Fruit fly (Drosophila melanogaster) whole organism, embryonic: ENCODE results near the gene Catsup.

Source experiments
- Adf1 ChIP-seq: fragments of 200-800 bp; sonication (Bioruptor generic); IDR thresholded peaks from 2 replicates; pipeline ENCODE4 v1.3.6; 2022; ENCODE audit warnings: missing biosample characterization, missing genetic modification characterization
- CG10274 ChIP-seq: fragments of 200-800 bp; sonication (Bioruptor generic); optimal IDR thresholded peaks from 3 replicates; lab custom pipeline; 2017; ENCODE audit warnings: missing biosample characterization, mild to moderate bottlenecking, missing genetic modification characterization
- CG10462 ChIP-seq: fragments of 200-800 bp; sonication (Bioruptor generic); optimal IDR thresholded peaks from 2 replicates; lab custom pipeline; 2016; ENCODE audit warnings: missing biosample characterization, missing genetic modification characterization
- CG13296 ChIP-seq: fragments of 200-800 bp; sonication (Bioruptor generic); optimal IDR thresholded peaks from 3 replicates; lab custom pipeline; 2018; ENCODE audit warnings: missing biosample characterization, mild to moderate bottlenecking, missing genetic modification characterization
- CG15073 ChIP-seq: fragments of 200-800 bp; sonication (Bioruptor generic); optimal IDR thresholded peaks from 2 replicates; lab custom pipeline; 2016; ENCODE audit warnings: missing biosample characterization, missing genetic modification characterization
- CG16863 ChIP-seq: fragments of 200-800 bp; sonication (Bioruptor generic); optimal IDR thresholded peaks from 3 replicates; lab custom pipeline; 2016; ENCODE audit warnings: missing biosample characterization, missing genetic modification characterization
- CG2120 ChIP-seq: fragments of 200-800 bp; sonication (Bioruptor generic); optimal IDR thresholded peaks from 3 replicates; lab custom pipeline; 2016; ENCODE audit warnings: missing biosample characterization, missing genetic modification characterization
- CG32767 ChIP-seq: fragments of 200-800 bp; sonication (Bioruptor generic); IDR thresholded peaks from 2 replicates; pipeline ENCODE4 v1.3.6; 2022; ENCODE audit warnings: missing biosample characterization, missing genetic modification characterization
- CG34422 ChIP-seq: fragments of 200-800 bp; sonication (Bioruptor generic); IDR thresholded peaks from 3 replicates; pipeline ENCODE4 v1.3.6; 2022; ENCODE audit warnings: missing biosample characterization, missing genetic modification characterization
- CG43689 ChIP-seq: fragments of 200-800 bp; sonication (Bioruptor generic); IDR thresholded peaks from 2 replicates; pipeline ENCODE4 v1.3.6; 2022; ENCODE audit warnings: missing biosample characterization, missing genetic modification characterization
- CG6272 ChIP-seq: fragments of 200-800 bp; sonication (Bioruptor generic); IDR thresholded peaks from 2 replicates; pipeline ENCODE4 v1.3.6; 2022; ENCODE audit warnings: missing biosample characterization, missing genetic modification characterization
- CG6689 ChIP-seq: fragments of 200-800 bp; sonication (Bioruptor generic); IDR thresholded peaks from 2 replicates; pipeline ENCODE4 v1.3.6; 2022; ENCODE audit warnings: missing biosample characterization, missing genetic modification characterization
- CG8359 ChIP-seq: fragments of 200-800 bp; sonication (Bioruptor generic); optimal IDR thresholded peaks from 2 replicates; lab custom pipeline; 2017; ENCODE audit warnings: missing biosample characterization, mild to moderate bottlenecking, missing genetic modification characterization, borderline replicate concordance
- CG9876 ChIP-seq: fragments of 200-800 bp; sonication (Bioruptor generic); optimal IDR thresholded peaks from 2 replicates; lab custom pipeline; 2016; ENCODE audit warnings: missing biosample characterization, missing genetic modification characterization
- CG9932 ChIP-seq: fragments of 200-800 bp; sonication (Bioruptor generic); IDR thresholded peaks from 2 replicates; pipeline ENCODE4 v1.3.6; 2022; ENCODE audit warnings: missing biosample characterization, missing genetic modification characterization
- D19A ChIP-seq: fragments of 200-800 bp; optimal IDR thresholded peaks from 3 replicates; lab custom pipeline; 2019; ENCODE audit warnings: missing biosample characterization, mild to moderate bottlenecking, missing genetic modification characterization, moderate library complexity
- Dad ChIP-seq: fragments of 200-800 bp; sonication (Bioruptor generic); optimal IDR thresholded peaks from 3 replicates; lab custom pipeline; 2016; ENCODE audit warnings: missing biosample characterization, missing genetic modification characterization
- Doc2 ChIP-seq: fragments of 200-800 bp; sonication (Bioruptor generic); IDR thresholded peaks from 2 replicates; pipeline ENCODE4 v1.3.6; 2022; ENCODE audit warnings: missing biosample characterization, missing genetic modification characterization
- Doc3 ChIP-seq: fragments of 200-800 bp; sonication (Bioruptor generic); IDR thresholded peaks from 3 replicates; pipeline ENCODE4 v1.3.6; 2022; ENCODE audit warnings: missing biosample characterization, missing genetic modification characterization; ENCODE audit not compliant: partially characterized antibody
- ERR ChIP-seq: fragments of 200-800 bp; sonication (Bioruptor generic); optimal IDR thresholded peaks from 2 replicates; lab custom pipeline; 2016; ENCODE audit warnings: missing biosample characterization, missing genetic modification characterization
- Eip74EF ChIP-seq, 2 experiments: fragments of 200-800 bp in 1 of 2; fragments of >200 bp in 1 of 2; sonication (Bioruptor generic) in 1 of 2; optimal IDR thresholded peaks; 2 replicates each; lab custom pipeline; 2017 to 2019; ENCODE audit warnings: missing biosample characterization in 2 of 2, missing genetic modification characterization in 2 of 2, mild to moderate bottlenecking in 1 of 2, moderate library complexity in 1 of 2
- Ets97D ChIP-seq: fragments of 200-800 bp; sonication (Bioruptor generic); optimal IDR thresholded peaks from 3 replicates; lab custom pipeline; 2016; ENCODE audit warnings: missing biosample characterization, missing genetic modification characterization
- Fer3 ChIP-seq: fragments of 200-800 bp; sonication (Bioruptor generic); optimal IDR thresholded peaks from 2 replicates; lab custom pipeline; 2018; ENCODE audit warnings: missing biosample characterization, mild to moderate bottlenecking, missing genetic modification characterization, moderate library complexity
- H15 ChIP-seq: fragments of 200-800 bp; sonication (Bioruptor generic); IDR thresholded peaks from 3 replicates; pipeline ENCODE4 v1.3.6; 2022; ENCODE audit warnings: missing biosample characterization, missing genetic modification characterization
- HLH4C ChIP-seq: fragments of 200-800 bp; sonication (Bioruptor generic); IDR thresholded peaks from 3 replicates; pipeline ENCODE4 v1.3.6; 2022; ENCODE audit warnings: missing biosample characterization, missing genetic modification characterization; ENCODE audit not compliant: partially characterized antibody
- HLHmδ ChIP-seq: fragments of 200-800 bp; sonication (Bioruptor generic); optimal IDR thresholded peaks from 2 replicates; lab custom pipeline; 2018; ENCODE audit warnings: missing biosample characterization, mild to moderate bottlenecking, missing genetic modification characterization, moderate library complexity
- Hey ChIP-seq: fragments of 200-800 bp; sonication (Bioruptor generic); optimal IDR thresholded peaks from 3 replicates; lab custom pipeline; 2018; ENCODE audit warnings: missing biosample characterization, mild to moderate bottlenecking, missing genetic modification characterization
- Med ChIP-seq: fragments of 200-800 bp; sonication (Bioruptor generic); peaks from one replicate; lab custom pipeline; 2016; ENCODE audit warnings: missing biosample characterization, missing genetic modification characterization, mild to moderate bottlenecking, inconsistent platforms, moderate library complexity
- Mes4 ChIP-seq: fragments of 200-800 bp; sonication (Bioruptor generic); optimal IDR thresholded peaks from 2 replicates; lab custom pipeline; 2016; ENCODE audit warnings: missing biosample characterization, missing genetic modification characterization
- Myb ChIP-seq: fragments of 200-800 bp; sonication (Bioruptor generic); optimal IDR thresholded peaks from 2 replicates; lab custom pipeline; 2016; ENCODE audit warnings: missing biosample characterization, missing genetic modification characterization
- Ravus ChIP-seq: fragments of 200-800 bp; sonication (Bioruptor generic); IDR thresholded peaks from 2 replicates; pipeline ENCODE4 v1.3.6; 2022; ENCODE audit warnings: missing biosample characterization, missing genetic modification characterization
- Rfx ChIP-seq: fragments of 200-800 bp; sonication (Bioruptor generic); IDR thresholded peaks from 2 replicates; pipeline ENCODE4 v1.3.6; 2022; ENCODE audit warnings: missing biosample characterization, missing genetic modification characterization
- abd-A ChIP-seq: fragments of 200-800 bp; sonication (Bioruptor generic); optimal IDR thresholded peaks from 3 replicates; lab custom pipeline; 2019; ENCODE audit warnings: missing biosample characterization, mild to moderate bottlenecking, missing genetic modification characterization, moderate library complexity
- ap ChIP-seq: fragments of 200-800 bp; sonication (Bioruptor generic); IDR thresholded peaks from 2 replicates; pipeline ENCODE4 v1.3.6; 2022; ENCODE audit warnings: missing biosample characterization, missing genetic modification characterization
- ara ChIP-seq: fragments of 200-800 bp; sonication (Bioruptor generic); IDR thresholded peaks from 2 replicates; pipeline ENCODE4 v1.3.6; 2022; ENCODE audit warnings: missing biosample characterization, missing genetic modification characterization
- bbx ChIP-seq: fragments of 200-800 bp; sonication (Bioruptor generic); IDR thresholded peaks from 2 replicates; pipeline ENCODE4 v1.3.6; 2022; ENCODE audit warnings: missing biosample characterization, missing genetic modification characterization; ENCODE audit not compliant: partially characterized antibody
- chinmo ChIP-seq: fragments of 200-800 bp; sonication (Bioruptor generic); IDR thresholded peaks from 4 replicates; pipeline ENCODE4 v1.3.6; 2022; ENCODE audit warnings: missing biosample characterization, missing genetic modification characterization; ENCODE audit not compliant: partially characterized antibody
- hth ChIP-seq: fragments of >200 bp; optimal IDR thresholded peaks from 2 replicates; lab custom pipeline; 2017; ENCODE audit warnings: inconsistent platforms
- lab ChIP-seq: fragments of 200-800 bp; sonication (Bioruptor generic); optimal IDR thresholded peaks from 3 replicates; lab custom pipeline; 2017; ENCODE audit warnings: missing biosample characterization, missing genetic modification characterization, mild to moderate bottlenecking, moderate library complexity, missing genetic modification reagents
- lbe ChIP-seq: fragments of 200-800 bp; sonication (Bioruptor generic); optimal IDR thresholded peaks from 2 replicates; lab custom pipeline; 2016; ENCODE audit warnings: missing biosample characterization, mild to moderate bottlenecking, missing genetic modification characterization
- lmd ChIP-seq: fragments of 200-800 bp; sonication (Bioruptor generic); IDR thresholded peaks from 2 replicates; pipeline ENCODE4 v1.3.6; 2022; ENCODE audit warnings: missing biosample characterization, missing genetic modification characterization
- nau ChIP-seq: fragments of 200-800 bp; sonication (Bioruptor generic); optimal IDR thresholded peaks from 3 replicates; lab custom pipeline; 2017; ENCODE audit warnings: missing biosample characterization, mild to moderate bottlenecking, missing genetic modification characterization, missing genetic modification reagents
- odd ChIP-seq: fragments of 200-800 bp; sonication (Bioruptor generic); optimal IDR thresholded peaks from 2 replicates; lab custom pipeline; 2017; ENCODE audit warnings: missing biosample characterization, mild to moderate bottlenecking, missing genetic modification characterization
- sens ChIP-seq: fragments of 200-800 bp; sonication (Bioruptor generic); peaks from one replicate; lab custom pipeline; 2016; ENCODE audit warnings: missing biosample characterization, missing genetic modification characterization
- tin ChIP-seq: fragments of 200-800 bp; sonication (Bioruptor generic); optimal IDR thresholded peaks from 3 replicates; lab custom pipeline; 2016; ENCODE audit warnings: missing biosample characterization, missing genetic modification characterization
- wor ChIP-seq: fragments of 200-800 bp; sonication (Bioruptor generic); IDR thresholded peaks from 2 replicates; pipeline ENCODE4 v1.3.6; 2022; ENCODE audit warnings: missing biosample characterization, missing genetic modification characterization
- zen2 ChIP-seq: fragments of 200-800 bp; sonication (Bioruptor generic); IDR thresholded peaks from 3 replicates; pipeline ENCODE4 v1.3.6; 2022; ENCODE audit warnings: missing biosample characterization, missing genetic modification characterization; ENCODE audit not compliant: partially characterized antibody

Catsup gene

dm6 chr2L:19009130-19009529, 32.5 kb upstream of the Catsup start, which contains the start of gene RpL30 (continued):
- TF ChIP-seq Myb (GFP tag; lab: Kevin White, UChicago) (peak; percentile 89), CG10274 (GFP tag; lab: Kevin White, UChicago) (peak; percentile 79), CG15073 (GFP tag; lab: Kevin White, UChicago) (no peak), CG32767 (GFP tag; lab: Robert Waterston, UW) (peak; percentile 56), lab (peak; percentile 98), CG8359 (GFP tag; lab: Kevin White, UChicago) (peak; percentile 74), CG34422 (peak; percentile 90), Ravus (GFP tag; lab: Robert Waterston, UW) (no peak), hth (lab: Kevin White, UChicago) (no peak), Doc2 (GFP tag; lab: Robert Waterston, UW) (0 out of 2 replicates have a peak, but pooled peaks have one; percentile 33), Eip74EF (GFP tag; optimal IDR thresholded peaks at IDR 0.05; lab: Kevin White, UChicago) (peak in 1 of 2 experiments; percentile 88), CG13296 (GFP tag; lab: Kevin White, UChicago) (peak; percentile 94), CG9932 (GFP tag; lab: Robert Waterston, UW) (peak; percentile 86), HLH4C (GFP tag; lab: Robert Waterston, UW) (peak; percentile 20; the same call in 1 of the 3 replicates), Ets97D (GFP tag; lab: Kevin White, UChicago) (peak; percentile 100), Mes4 (GFP tag; lab: Kevin White, UChicago) (peak; percentile 98), HLHmδ (GFP tag; lab: Kevin White, UChicago) (peak; percentile 99), CG6689 (peak; percentile 71), Dad (GFP tag; lab: Kevin White, UChicago) (peak; percentile 93), CG10462 (GFP tag; lab: Kevin White, UChicago) (peak; percentile 77), H15 (peak; percentile 87), CG2120 (GFP tag; lab: Kevin White, UChicago) (peak; percentile 81), nau (GFP tag; lab: Kevin White, UChicago) (peak; percentile 91), Adf1 (GFP tag; lab: Robert Waterston, UW) (peak; percentile 72), Rfx (peak; percentile 93), ap (GFP tag; lab: Robert Waterston, UW) (peak; percentile 61; the same call in 1 of the 2 replicates), odd (peak; percentile 96), CG9876 (GFP tag; lab: Kevin White, UChicago) (peak; percentile 94), CG6272 (GFP tag; lab: Robert Waterston, UW) (peak; percentile 72), CG43689 (GFP tag; lab: Robert Waterston, UW) (peak; percentile 55; the same call in 1 of the 2 replicates), lbe (GFP tag; lab: Kevin White, UChicago) (peak; percentile 87), wor (GFP tag; lab: Robert Waterston, UW) (peak; percentile 43), CG16863 (GFP tag; lab: Kevin White, UChicago) (peak; percentile 86), Doc3 (GFP tag; lab: Robert Waterston, UW) (peak; percentile 26; the same call in 1 of the 3 replicates), ara (peak; percentile 86), ERR (GFP tag; lab: Kevin White, UChicago) (peak; percentile 80), D19A (tag; lab: Kevin White, UChicago) (peak; percentile 45)

dm6 chr2L:19010037-19010436, 31.6 kb upstream of the Catsup start:
- TF ChIP-seq Fer3 (no peak), lmd (GFP tag; lab: Robert Waterston, UW) (0 out of 2 replicates have a peak, but pooled peaks have one; percentile 11), Med (GFP tag; lab: Kevin White, UChicago) (peak; percentile 29), sens (GFP tag; lab: Kevin White, UChicago) (peak; percentile 26), zen2 (0 out of 3 replicates have a peak, but pooled peaks have one; percentile 38), bbx (no peak), abd-A (tag; lab: Kevin White, UChicago) (peak; percentile 26), tin (GFP tag; lab: Kevin White, UChicago) (no peak), Hey (tag; lab: Kevin White, UChicago) (peak; percentile 96), chinmo (GFP tag; lab: Robert Waterston, UW) (0 out of 4 replicates have a peak, but pooled peaks have one; percentile 57), CG13296 (GFP tag; lab: Kevin White, UChicago) (no peak)
